Worm (Caenorhabditis elegans): ENCODE measurements around the gene ZK593.3.

DNA sequence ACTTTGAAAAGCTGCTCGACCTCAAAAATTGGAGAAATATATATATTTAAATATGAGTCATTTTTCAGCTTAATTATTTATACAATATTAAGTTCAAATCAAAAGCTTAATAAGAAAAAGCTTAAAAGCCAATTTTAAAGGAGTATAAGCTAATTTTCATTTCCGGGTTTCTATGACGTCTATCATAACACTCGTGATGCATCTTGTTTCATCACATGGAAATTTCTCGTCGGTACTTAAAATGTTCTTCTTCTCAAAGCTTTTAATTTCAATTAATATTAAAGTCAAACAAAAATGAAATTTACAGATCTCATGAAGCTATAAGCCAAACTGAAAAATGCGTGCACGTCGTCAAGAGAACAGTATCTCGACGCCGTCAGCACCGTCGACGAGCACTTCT, 4.3 kb downstream of the ZK593.3 start, which contains the start of gene rbr-2:
- TF ChIP-seq snpc-4 (GFP tag; optimal IDR thresholded peaks at IDR 0.05), result no peak
- TF ChIP-seq snpc-4 (tag; optimal IDR thresholded peaks at IDR 0.05), result no peak
- TF ChIP-seq ets-4 (GFP tag; optimal IDR thresholded peaks at IDR 0.05), result no peak
- no peak for TF ChIP-seq him-1 (tag; optimal IDR thresholded peaks at IDR 0.05)
- TF ChIP-seq nhr-80 (tag; optimal IDR thresholded peaks at IDR 0.05), result no peak
- TF ChIP-seq ztf-18 (tag; optimal IDR thresholded peaks at IDR 0.05), result no peak
- TF ChIP-seq ama-1 (optimal IDR thresholded peaks at IDR 0.05), result no peak
- TF ChIP-seq ama-1 (GFP tag; optimal IDR thresholded peaks at IDR 0.05), result no peak
- TF ChIP-seq D2030.7 (GFP tag; IDR thresholded peaks at IDR 0.05), result no peak
- no peak for TF ChIP-seq ceh-79 (tag; optimal IDR thresholded peaks at IDR 0.05)
- no peak for TF ChIP-seq hlh-12 (tag; optimal IDR thresholded peaks at IDR 0.05)
- no peak for TF ChIP-seq attf-5 (GFP tag; optimal IDR thresholded peaks at IDR 0.05)
- no peak for TF ChIP-seq ceh-91 (GFP tag; IDR thresholded peaks at IDR 0.05)
- TF ChIP-seq F49E8.2 (tag; optimal IDR thresholded peaks at IDR 0.05; ENCODE audit: insufficient read depth), result no peak
- TF ChIP-seq F23B12.7 (tag; optimal IDR thresholded peaks at IDR 0.05; ENCODE audit: insufficient read depth), result no peak
- no peak for TF ChIP-seq tlf-1 (GFP tag; optimal IDR thresholded peaks at IDR 0.05)
